Fruit fly (Drosophila melanogaster) whole organism, embryonic: ENCODE results near the gene Bet3.

Source experiments
- ATbp ChIP-seq: fragments of 200-800 bp; sonication (Bioruptor generic); optimal IDR thresholded peaks from 2 replicates; lab custom pipeline; 2017; ENCODE audit warnings: missing biosample characterization, mild to moderate bottlenecking, missing genetic modification characterization, missing genetic modification reagents
- Adf1 ChIP-seq: fragments of 200-800 bp; sonication (Bioruptor generic); IDR thresholded peaks from 2 replicates; pipeline ENCODE4 v1.3.6; 2022; ENCODE audit warnings: missing biosample characterization, missing genetic modification characterization
- CG10209 ChIP-seq: fragments of 200-800 bp; sonication (Bioruptor generic); optimal IDR thresholded peaks from 3 replicates; lab custom pipeline; 2017; ENCODE audit warnings: missing biosample characterization, mild to moderate bottlenecking, missing genetic modification characterization, missing genetic modification reagents
- CG10654 ChIP-seq: fragments of 200-800 bp; sonication (Bioruptor generic); optimal IDR thresholded peaks from 2 replicates; lab custom pipeline; 2016; ENCODE audit warnings: missing biosample characterization, missing genetic modification characterization
- CG11093 ChIP-seq: fragments of 200-800 bp; sonication (Bioruptor generic); IDR thresholded peaks from 3 replicates; pipeline ENCODE4 v1.3.6; 2022; ENCODE audit warnings: missing biosample characterization, missing genetic modification characterization
- CG11504 ChIP-seq: fragments of 200-800 bp; sonication (Bioruptor generic); optimal IDR thresholded peaks from 3 replicates; lab custom pipeline; 2019; ENCODE audit warnings: missing biosample characterization, mild to moderate bottlenecking, missing genetic modification characterization, moderate library complexity
- CG12391 ChIP-seq: fragments of 200-800 bp; sonication (Bioruptor generic); optimal IDR thresholded peaks from 3 replicates; lab custom pipeline; 2018; ENCODE audit warnings: missing biosample characterization, mild to moderate bottlenecking, missing genetic modification characterization, moderate library complexity
- CG12744 ChIP-seq: fragments of 200-800 bp; sonication (Bioruptor generic); optimal IDR thresholded peaks from 2 replicates; lab custom pipeline; 2016; ENCODE audit warnings: missing biosample characterization, missing genetic modification characterization
- CG13424 ChIP-seq: fragments of 200-800 bp; sonication (Bioruptor generic); optimal IDR thresholded peaks from 2 replicates; lab custom pipeline; 2019; ENCODE audit warnings: missing biosample characterization, mild to moderate bottlenecking, missing genetic modification characterization, moderate library complexity
- CG14860 ChIP-seq: fragments of 200-800 bp; sonication (Bioruptor generic); IDR thresholded peaks from 3 replicates; pipeline ENCODE4 v1.3.6; 2022; ENCODE audit warnings: missing biosample characterization, missing genetic modification characterization; ENCODE audit not compliant: partially characterized antibody
- CG1647 ChIP-seq: fragments of 200-800 bp; sonication (Bioruptor generic); optimal IDR thresholded peaks from 3 replicates; lab custom pipeline; 2016; ENCODE audit warnings: missing biosample characterization, missing genetic modification characterization
- CG17802 ChIP-seq: fragments of 200-800 bp; sonication (Bioruptor generic); optimal IDR thresholded peaks from 2 replicates; lab custom pipeline; 2018; ENCODE audit warnings: missing biosample characterization, mild to moderate bottlenecking, missing genetic modification characterization, moderate library complexity
- CG17912 ChIP-seq: fragments of 200-800 bp; sonication (Bioruptor generic); optimal IDR thresholded peaks from 2 replicates; lab custom pipeline; 2018; ENCODE audit warnings: missing biosample characterization, mild to moderate bottlenecking, missing genetic modification characterization
- CG1792 ChIP-seq: fragments of 200-800 bp; sonication (Bioruptor generic); optimal IDR thresholded peaks from 2 replicates; lab custom pipeline; 2016; ENCODE audit warnings: missing biosample characterization, missing genetic modification characterization
- CG18599 ChIP-seq: fragments of 200-800 bp; sonication (Bioruptor generic); optimal IDR thresholded peaks from 3 replicates; lab custom pipeline; 2017; ENCODE audit warnings: missing biosample characterization, missing genetic modification characterization, mild to moderate bottlenecking, moderate library complexity, missing genetic modification reagents
- CG32772 ChIP-seq: fragments of 200-800 bp; sonication (Bioruptor generic); IDR thresholded peaks from 2 replicates; pipeline ENCODE4 v1.3.6; 2022; ENCODE audit warnings: missing biosample characterization, missing genetic modification characterization
- CG34224 ChIP-seq: fragments of 200-800 bp; sonication (Bioruptor generic); IDR thresholded peaks from 3 replicates; pipeline ENCODE4 v1.3.6; 2022; ENCODE audit warnings: missing biosample characterization, missing genetic modification characterization; ENCODE audit not compliant: partially characterized antibody
- CG3838 ChIP-seq: fragments of 200-800 bp; sonication (Bioruptor generic); optimal IDR thresholded peaks from 3 replicates; lab custom pipeline; 2016; ENCODE audit warnings: missing biosample characterization, missing genetic modification characterization
- CG4404 ChIP-seq: fragments of 200-800 bp; sonication (Bioruptor generic); IDR thresholded peaks from 2 replicates; pipeline ENCODE4 v1.3.6; 2022; ENCODE audit warnings: missing biosample characterization, missing genetic modification characterization
- CG5180 ChIP-seq: fragments of 200-800 bp; sonication (Bioruptor generic); optimal IDR thresholded peaks from 3 replicates; lab custom pipeline; 2017; ENCODE audit warnings: missing biosample characterization, missing genetic modification characterization, mild to moderate bottlenecking, moderate library complexity, missing genetic modification reagents
- CG6791 ChIP-seq: fragments of 200-800 bp; sonication (Bioruptor generic); IDR thresholded peaks from 3 replicates; pipeline ENCODE4 v1.3.6; 2022; ENCODE audit warnings: missing biosample characterization, missing genetic modification characterization; ENCODE audit not compliant: partially characterized antibody
- CG6813 ChIP-seq: fragments of 200-800 bp; sonication (Bioruptor generic); optimal IDR thresholded peaks from 2 replicates; lab custom pipeline; 2017; ENCODE audit warnings: missing biosample characterization, missing genetic modification characterization, mild to moderate bottlenecking, moderate library complexity, missing genetic modification reagents
- CG7928 ChIP-seq: fragments of 200-800 bp; sonication (Bioruptor generic); optimal IDR thresholded peaks from 2 replicates; lab custom pipeline; 2017; ENCODE audit warnings: missing biosample characterization, mild to moderate bottlenecking, missing genetic modification characterization
- CG9215 ChIP-seq: fragments of 200-800 bp; sonication (Bioruptor generic); IDR thresholded peaks from 2 replicates; pipeline ENCODE4 v1.3.6; 2022; ENCODE audit warnings: missing biosample characterization, missing genetic modification characterization
- CG9932 ChIP-seq: fragments of 200-800 bp; sonication (Bioruptor generic); IDR thresholded peaks from 2 replicates; pipeline ENCODE4 v1.3.6; 2022; ENCODE audit warnings: missing biosample characterization, missing genetic modification characterization
- Camta ChIP-seq: fragments of 200-800 bp; sonication (Bioruptor generic); optimal IDR thresholded peaks from 2 replicates; lab custom pipeline; 2016; ENCODE audit warnings: missing biosample characterization, missing genetic modification characterization
- H15 ChIP-seq: fragments of 200-800 bp; sonication (Bioruptor generic); IDR thresholded peaks from 3 replicates; pipeline ENCODE4 v1.3.6; 2022; ENCODE audit warnings: missing biosample characterization, missing genetic modification characterization
- HLH3B ChIP-seq: fragments of 200-800 bp; sonication (Bioruptor generic); IDR thresholded peaks from 2 replicates; pipeline ENCODE4 v1.3.6; 2022; ENCODE audit warnings: missing biosample characterization, missing genetic modification characterization
- Hr39 ChIP-seq: fragments of >200 bp; optimal IDR thresholded peaks from 2 replicates; lab custom pipeline; 2017
- Mrtf ChIP-seq: fragments of 200-800 bp; sonication (Bioruptor generic); IDR thresholded peaks from 3 replicates; pipeline ENCODE4 v1.3.6; 2022; ENCODE audit warnings: missing biosample characterization, missing genetic modification characterization
- Ssrp ChIP-seq: fragments of 200-800 bp; sonication (Bioruptor generic); optimal IDR thresholded peaks from 2 replicates; lab custom pipeline; 2018; ENCODE audit warnings: missing biosample characterization, mild to moderate bottlenecking, missing genetic modification characterization, moderate library complexity
- Stat92E ChIP-seq, 3 experiments: fragments of >200 bp in 2 of 3; fragments of 200-800 bp in 1 of 3; sonication (Bioruptor generic) in 1 of 3; optimal IDR thresholded peaks; 2 replicates each; lab custom pipeline; 2017 to 2019; ENCODE audit warnings: missing biosample characterization in 3 of 3, missing genetic modification characterization in 3 of 3, mild to moderate bottlenecking in 1 of 3, moderate library complexity in 1 of 3
- Tbp ChIP-seq: fragments of >200 bp; optimal IDR thresholded peaks from 2 replicates; lab custom pipeline; 2018; ENCODE audit warnings: missing biosample characterization, missing genetic modification characterization
- br ChIP-seq: fragments of >200 bp; optimal IDR thresholded peaks from 2 replicates; lab custom pipeline; 2017
- corto ChIP-seq: fragments of 200-800 bp; sonication (Bioruptor generic); optimal IDR thresholded peaks from 2 replicates; lab custom pipeline; 2016; ENCODE audit warnings: missing biosample characterization, mild to moderate bottlenecking, missing genetic modification characterization, moderate library complexity
- crc ChIP-seq: fragments of 200-800 bp; sonication (Bioruptor generic); optimal IDR thresholded peaks from 2 replicates; lab custom pipeline; 2016; ENCODE audit warnings: missing biosample characterization, missing genetic modification characterization
- disco-r ChIP-seq: fragments of 200-800 bp; sonication (Bioruptor generic); optimal IDR thresholded peaks from 2 replicates; lab custom pipeline; 2016; ENCODE audit warnings: missing biosample characterization, missing genetic modification characterization
- ewg ChIP-seq: fragments of 200-800 bp; sonication (Bioruptor generic); optimal IDR thresholded peaks from 3 replicates; lab custom pipeline; 2017; ENCODE audit warnings: mild to moderate bottlenecking, missing biosample characterization, missing genetic modification reagents, missing genetic modification characterization
- eyg ChIP-seq: fragments of 200-800 bp; sonication (Bioruptor generic); optimal IDR thresholded peaks from 3 replicates; lab custom pipeline; 2016; ENCODE audit warnings: missing biosample characterization, missing genetic modification characterization
- fd102C ChIP-seq: fragments of 200-800 bp; sonication (Bioruptor generic); optimal IDR thresholded peaks from 2 replicates; lab custom pipeline; 2018; ENCODE audit warnings: missing biosample characterization, mild to moderate bottlenecking, missing genetic modification characterization, moderate library complexity
- fd64A ChIP-seq: fragments of 200-800 bp; sonication (Bioruptor generic); optimal IDR thresholded peaks from 3 replicates; lab custom pipeline; 2018; ENCODE audit warnings: missing biosample characterization, mild to moderate bottlenecking, missing genetic modification characterization
- ftz-f1 ChIP-seq: fragments of 200-800 bp; sonication (Bioruptor generic); optimal IDR thresholded peaks from 2 replicates; lab custom pipeline; 2016; ENCODE audit warnings: missing biosample characterization, missing genetic modification characterization
- hth ChIP-seq: fragments of >200 bp; optimal IDR thresholded peaks from 2 replicates; lab custom pipeline; 2017; ENCODE audit warnings: inconsistent platforms
- ind ChIP-seq: fragments of 200-800 bp; sonication (Bioruptor generic); optimal IDR thresholded peaks from 3 replicates; lab custom pipeline; 2016; ENCODE audit warnings: missing biosample characterization, missing genetic modification characterization
- jing ChIP-seq: fragments of 200-800 bp; sonication (Bioruptor generic); optimal IDR thresholded peaks from 2 replicates; lab custom pipeline; 2018; ENCODE audit warnings: missing biosample characterization, mild to moderate bottlenecking, missing genetic modification characterization
- onecut ChIP-seq: fragments of 200-800 bp; sonication (Bioruptor generic); IDR thresholded peaks from 2 replicates; pipeline ENCODE4 v1.3.6; 2022; ENCODE audit warnings: missing biosample characterization, missing genetic modification characterization
- sim ChIP-seq: fragments of 200-800 bp; sonication (Bioruptor generic); IDR thresholded peaks from 2 replicates; pipeline ENCODE4 v1.3.6; 2022; ENCODE audit warnings: missing biosample characterization, missing genetic modification characterization
- slbo ChIP-seq: fragments of 200-800 bp; sonication (Bioruptor generic); IDR thresholded peaks from 2 replicates; pipeline ENCODE4 v1.3.6; 2022; ENCODE audit warnings: missing biosample characterization, missing genetic modification characterization
- sob ChIP-seq: fragments of 200-800 bp; sonication (Bioruptor generic); IDR thresholded peaks from 2 replicates; pipeline ENCODE4 v1.3.6; 2022; ENCODE audit warnings: missing biosample characterization, missing genetic modification characterization
- ssp ChIP-seq: fragments of 200-800 bp; sonication (Bioruptor generic); IDR thresholded peaks from 2 replicates; pipeline ENCODE4 v1.3.6; 2022; ENCODE audit warnings: missing biosample characterization, missing genetic modification characterization
- stc ChIP-seq: fragments of 200-800 bp; sonication (Bioruptor generic); IDR thresholded peaks from 2 replicates; pipeline ENCODE4 v1.3.6; 2022; ENCODE audit warnings: missing biosample characterization, missing genetic modification characterization
- yki ChIP-seq: fragments of >200 bp; optimal IDR thresholded peaks from 3 replicates; lab custom pipeline; 2018

Gene Bet3

dm6 chr3L:9397156-9397555 is 44.9 kb downstream of the Bet3 start (continued):
- TF ChIP-seq jing (GFP tag; lab: Kevin White, UChicago) (no peak), CG17912 (peak; percentile 4), crc (GFP tag; lab: Kevin White, UChicago) (peak; percentile 76), ATbp (GFP tag; lab: Kevin White, UChicago) (peak; percentile 72), CG12744 (GFP tag; lab: Kevin White, UChicago) (peak; percentile 20), CG9215 (GFP tag; lab: Robert Waterston, UW) (no peak), fd102C (GFP tag; lab: Kevin White, UChicago) (peak; percentile 80), CG11504 (tag; lab: Kevin White, UChicago) (peak; percentile 43), Camta (GFP tag; lab: Kevin White, UChicago) (peak; percentile 68), br (lab: Kevin White, UChicago) (no peak), CG12391 (tag; lab: Kevin White, UChicago) (peak; percentile 6), ssp (GFP tag; lab: Robert Waterston, UW) (no peak), Stat92E (GFP tag; optimal IDR thresholded peaks at IDR 0.05; lab: Kevin White, UChicago) (no peak), ewg (GFP tag; lab: Kevin White, UChicago) (no peak), CG5180 (GFP tag; lab: Kevin White, UChicago) (peak; percentile 69), HLH3B (GFP tag; lab: Robert Waterston, UW) (peak; percentile 51; the same call in 1 of the 2 replicates), sob (GFP tag; lab: Robert Waterston, UW) (peak; percentile 76), CG3838 (no peak), CG32772 (GFP tag; lab: Robert Waterston, UW) (no peak), yki (lab: Kevin White, UChicago) (no peak), Hr39 (lab: Kevin White, UChicago) (no peak), CG10209 (GFP tag; lab: Kevin White, UChicago) (peak; percentile 66), CG1792 (GFP tag; lab: Kevin White, UChicago) (peak; percentile 76), eyg (GFP tag; lab: Kevin White, UChicago) (peak; percentile 84), Adf1 (GFP tag; lab: Robert Waterston, UW) (no peak; the same call in 1 of the 2 replicates), Tbp (GFP tag; lab: Kevin White, UChicago) (no peak), CG17802 (tag; lab: Kevin White, UChicago) (no peak), fd64A (GFP tag; lab: Kevin White, UChicago) (peak; percentile 82), CG14860 (GFP tag; lab: Robert Waterston, UW) (no peak), onecut (peak; percentile 63), CG6813 (peak; percentile 90), corto (GFP tag; lab: Kevin White, UChicago) (no peak), CG6791 (GFP tag; lab: Robert Waterston, UW) (no peak), CG18599 (GFP tag; lab: Kevin White, UChicago) (peak; percentile 96), slbo (GFP tag; lab: Robert Waterston, UW) (no peak; the same call in 1 of the 2 replicates), hth (lab: Kevin White, UChicago) (no peak), CG11093 (GFP tag; lab: Robert Waterston, UW) (no peak), CG1647 (GFP tag; lab: Kevin White, UChicago) (peak; percentile 69), ftz-f1 (GFP tag; lab: Kevin White, UChicago) (no peak), CG4404 (GFP tag; lab: Robert Waterston, UW) (no peak), CG10654 (GFP tag; lab: Kevin White, UChicago) (peak; percentile 71), CG34224 (GFP tag; lab: Robert Waterston, UW) (no peak), stc (peak; percentile 53; the same call in 1 of the 2 replicates), disco-r (GFP tag; lab: Kevin White, UChicago) (no peak), Ssrp (tag; lab: Kevin White, UChicago) (no peak), H15 (no peak), sim (no peak), CG7928 (GFP tag; lab: Kevin White, UChicago) (peak; percentile 43), ind (GFP tag; lab: Kevin White, UChicago) (no peak), CG9932 (GFP tag; lab: Robert Waterston, UW) (no peak), Mrtf (GFP tag; lab: Robert Waterston, UW) (no peak), CG13424 (tag; lab: Kevin White, UChicago) (peak; percentile 39)
